Fruit fly (Drosophila melanogaster): ENCODE results near the gene CG6830.

dm6 chr3R:11673955-11674663, 10.0 kb downstream of the CG6830 start, which contains the start of gene CG14715:
- TF ChIP-seq toe (GFP tag; optimal IDR thresholded peaks at IDR 0.05) (peak; percentile 61), Hr96 (GFP tag; optimal IDR thresholded peaks at IDR 0.05) (peak; percentile 37), CG1620 (GFP tag; optimal IDR thresholded peaks at IDR 0.05) (peak; percentile 52), tj (GFP tag; optimal IDR thresholded peaks at IDR 0.05) (peak; percentile 9), CG5204 (GFP tag; optimal IDR thresholded peaks at IDR 0.05) (no peak), pad (GFP tag; optimal IDR thresholded peaks at IDR 0.05) (no peak)
